Worm (Caenorhabditis elegans) whole organism, L4 larva: ENCODE results near the gene F38B6.3.

Source experiments
- F37D6.2 ChIP-seq: sonication (generic microtip); optimal IDR thresholded peaks from 2 replicates; lab custom pipeline; 2016; ENCODE audit warnings: mild to moderate bottlenecking, missing genetic modification characterization, missing compliant biosample characterization
- F49E8.2 ChIP-seq: sonication (generic microtip); optimal IDR thresholded peaks from 2 replicates; lab custom pipeline; 2016; ENCODE audit warnings: missing compliant biosample characterization, mild to moderate bottlenecking, missing genetic modification characterization, borderline replicate concordance
- R02D3.7 ChIP-seq: fragments of 150-350 bp; sonication (generic microtip); optimal IDR thresholded peaks from 3 replicates; lab custom pipeline; 2014; ENCODE audit warnings: missing biosample characterization, missing genetic modification characterization
- Y105C5A.15 ChIP-seq: fragments of 200-800 bp; sonication (Bioruptor generic); IDR thresholded peaks from 2 replicates; pipeline ENCODE4 v1.3.6; 2022; ENCODE audit warnings: missing genetic modification characterization, missing compliant biosample characterization
- Y75B8A.6 ChIP-seq: fragments of 200-800 bp; sonication (Bioruptor generic); IDR thresholded peaks from 2 replicates; pipeline ENCODE4 v1.3.6; 2022; ENCODE audit warnings: missing genetic modification reagents, missing genetic modification characterization, missing compliant biosample characterization
- ZK337.2 ChIP-seq: fragments of 200-800 bp; sonication (Bioruptor generic); IDR thresholded peaks from 2 replicates; pipeline ENCODE4 v1.3.6; 2022; ENCODE audit warnings: missing genetic modification reagents, missing genetic modification characterization, missing compliant biosample characterization
- aha-1 ChIP-seq: fragments of 150-350 bp; peaks from one replicate; lab custom pipeline; 2014; ENCODE audit warnings: missing biosample characterization, missing genetic modification characterization
- aly-2 ChIP-seq: sonication (generic microtip); optimal IDR thresholded peaks from 2 replicates; lab custom pipeline; 2018; ENCODE audit warnings: missing biosample characterization, missing genetic modification characterization
- arid-1 ChIP-seq: fragments of 200-800 bp; sonication (Bioruptor generic); conservative IDR thresholded peaks from 2 replicates; pipeline ENCODE4 v1.3.6; 2022; ENCODE audit warnings: missing genetic modification reagents, missing genetic modification characterization, missing compliant biosample characterization
- ceh-20 ChIP-seq: fragments of 200-800 bp; sonication (Bioruptor generic); IDR thresholded peaks from 2 replicates; pipeline ENCODE4 v1.3.6; 2022; ENCODE audit warnings: missing genetic modification reagents, missing genetic modification characterization, missing compliant biosample characterization
- ceh-44 ChIP-seq: fragments of 200-800 bp; sonication (Bioruptor generic); IDR thresholded peaks from 2 replicates; pipeline ENCODE4 v1.3.6; 2022; ENCODE audit warnings: missing genetic modification reagents, missing genetic modification characterization, missing compliant biosample characterization
- ceh-62 ChIP-seq: sonication (generic microtip); optimal IDR thresholded peaks from 2 replicates; lab custom pipeline; 2017; ENCODE audit warnings: missing biosample characterization, missing genetic modification characterization
- cey-2 ChIP-seq: sonication (generic microtip); optimal IDR thresholded peaks from 3 replicates; lab custom pipeline; 2017; ENCODE audit warnings: missing genetic modification characterization, mild to moderate bottlenecking, missing compliant biosample characterization, antibody characterized with exemption, borderline replicate concordance; ENCODE audit not compliant: insufficient read depth
- ctbp-1 ChIP-seq: fragments of 200-800 bp; sonication (Bioruptor generic); IDR thresholded peaks from 2 replicates; pipeline ENCODE4 v1.3.6; 2022; ENCODE audit warnings: missing genetic modification reagents, missing genetic modification characterization, missing compliant biosample characterization
- daf-16 ChIP-seq, 3 experiments: sonication (generic microtip); optimal IDR thresholded peaks; 2 replicates each; lab custom pipeline; 2016 to 2017; ENCODE audit warnings: missing genetic modification characterization in 3 of 3, missing genetic modification reagents in 3 of 3, mild to moderate bottlenecking in 2 of 3, missing compliant biosample characterization in 2 of 3, missing biosample characterization in 1 of 3, moderate library complexity in 1 of 3
- dmd-6 ChIP-seq: fragments of 200-800 bp; sonication (Bioruptor generic); IDR thresholded peaks from 2 replicates; pipeline ENCODE4 v1.3.6; 2022; ENCODE audit warnings: missing genetic modification reagents, missing genetic modification characterization, missing compliant biosample characterization
- dmd-8 ChIP-seq: fragments of 200-800 bp; sonication (Bioruptor generic); IDR thresholded peaks from 2 replicates; pipeline ENCODE4 v1.3.6; 2022; ENCODE audit warnings: missing genetic modification characterization, missing compliant biosample characterization
- dmd-9 ChIP-seq: fragments of 200-800 bp; sonication (Bioruptor generic); IDR thresholded peaks from 2 replicates; pipeline ENCODE4 v1.3.6; 2022; ENCODE audit warnings: missing genetic modification reagents, missing genetic modification characterization, missing compliant biosample characterization
- dpl-1 ChIP-seq: fragments of 150-350 bp; optimal IDR thresholded peaks from 2 replicates; lab custom pipeline; 2014; ENCODE audit warnings: missing biosample characterization, missing genetic modification reagents, missing genetic modification characterization
- duxl-1 ChIP-seq: sonication (generic microtip); optimal IDR thresholded peaks from 2 replicates; lab custom pipeline; 2016; ENCODE audit warnings: mild to moderate bottlenecking, missing genetic modification characterization, moderate library complexity, missing compliant biosample characterization; ENCODE audit not compliant: poor library complexity
- hlh-30 ChIP-seq: sonication (generic microtip); optimal IDR thresholded peaks from 2 replicates; lab custom pipeline; 2017; ENCODE audit warnings: antibody characterized with exemption, mild to moderate bottlenecking, missing genetic modification characterization, missing compliant biosample characterization; ENCODE audit not compliant: insufficient read depth
- lim-7 ChIP-seq: fragments of 200-800 bp; sonication (Bioruptor generic); IDR thresholded peaks from 2 replicates; pipeline ENCODE4 v1.3.6; 2022; ENCODE audit warnings: missing genetic modification characterization, missing compliant biosample characterization
- lin-1 ChIP-seq: fragments of 200-800 bp; sonication (Bioruptor generic); IDR thresholded peaks from 2 replicates; pipeline ENCODE4 v1.3.6; 2022; ENCODE audit warnings: missing genetic modification reagents, missing genetic modification characterization, missing compliant biosample characterization
- lin-15B ChIP-seq: fragments of 150-350 bp; sonication (generic microtip); optimal IDR thresholded peaks from 3 replicates; lab custom pipeline; 2014; ENCODE audit warnings: missing biosample characterization, missing genetic modification characterization
- lin-38 ChIP-seq: fragments of 200-800 bp; sonication (Bioruptor generic); IDR thresholded peaks from 2 replicates; pipeline ENCODE4 v1.3.6; 2022; ENCODE audit warnings: missing genetic modification reagents, missing genetic modification characterization, missing compliant biosample characterization
- lin-39 ChIP-seq: fragments of 150-350 bp; optimal IDR thresholded peaks from 2 replicates; lab custom pipeline; 2014; ENCODE audit warnings: missing biosample characterization, missing genetic modification reagents, missing genetic modification characterization
- lir-3 ChIP-seq: sonication (generic microtip); optimal IDR thresholded peaks from 2 replicates; lab custom pipeline; 2016; ENCODE audit warnings: mild to moderate bottlenecking, missing genetic modification characterization, missing compliant biosample characterization
- madf-5 ChIP-seq, 2 experiments: fragments of 200-800 bp; sonication (Bioruptor generic); IDR thresholded peaks; 2 replicates each; pipeline ENCODE4 v1.3.6; 2022; ENCODE audit warnings: missing compliant biosample characterization in 2 of 2, missing genetic modification characterization in 2 of 2
- mdl-1 ChIP-seq, 2 experiments: fragments of 150-350 bp in 1 of 2; sonication (generic microtip) in 1 of 2; optimal IDR thresholded peaks; 2 replicates each; lab custom pipeline; 2014 to 2017; ENCODE audit warnings: missing biosample characterization in 2 of 2, missing genetic modification characterization in 2 of 2
- mes-2 ChIP-seq: sonication (generic microtip); optimal IDR thresholded peaks from 2 replicates; lab custom pipeline; 2016; ENCODE audit warnings: missing genotype, mild to moderate bottlenecking, missing genetic modification characterization, missing compliant biosample characterization; ENCODE audit not compliant: poor library complexity, severe bottlenecking
- mxl-3 ChIP-seq: fragments of 200-800 bp; sonication (Bioruptor generic); optimal IDR thresholded peaks from 2 replicates; lab custom pipeline; 2018; ENCODE audit warnings: mild to moderate bottlenecking, missing genetic modification characterization, missing compliant biosample characterization
- nhr-10 ChIP-seq: fragments of 150-350 bp; optimal IDR thresholded peaks from 2 replicates; lab custom pipeline; 2014; ENCODE audit warnings: missing biosample characterization, missing genetic modification characterization
- nhr-102 ChIP-seq: sonication (generic microtip); optimal IDR thresholded peaks from 2 replicates; lab custom pipeline; 2016; ENCODE audit warnings: mild to moderate bottlenecking, missing genetic modification characterization, moderate library complexity, missing compliant biosample characterization
- nhr-11 ChIP-seq: fragments of 150-350 bp; optimal IDR thresholded peaks from 2 replicates; lab custom pipeline; 2014; ENCODE audit warnings: missing biosample characterization, missing genetic modification characterization
- nhr-111 ChIP-seq: fragments of 200-800 bp; sonication (Bioruptor generic); optimal IDR thresholded peaks from 2 replicates; lab custom pipeline; 2018; ENCODE audit warnings: mild to moderate bottlenecking, missing genetic modification characterization, missing compliant biosample characterization
- nhr-25 ChIP-seq: sonication (generic microtip); optimal IDR thresholded peaks from 2 replicates; lab custom pipeline; 2017; ENCODE audit warnings: missing genetic modification characterization, mild to moderate bottlenecking, missing compliant biosample characterization, antibody characterized with exemption, moderate library complexity, borderline replicate concordance; ENCODE audit not compliant: insufficient read depth
- nhr-42 ChIP-seq: fragments of 200-800 bp; sonication (Bioruptor generic); IDR thresholded peaks from 2 replicates; pipeline ENCODE4 v1.3.6; 2022; ENCODE audit warnings: missing genetic modification characterization, missing compliant biosample characterization
- pqm-1 ChIP-seq: sonication (generic microtip); optimal IDR thresholded peaks from 2 replicates; lab custom pipeline; 2017; ENCODE audit warnings: missing biosample characterization, missing genetic modification characterization
- set-16 ChIP-seq: fragments of 200-800 bp; sonication (Bioruptor generic); IDR thresholded peaks from 2 replicates; pipeline ENCODE4 v1.3.6; 2022; ENCODE audit warnings: missing genetic modification reagents, missing genetic modification characterization, missing compliant biosample characterization
- skn-1 ChIP-seq: fragments of 150-350 bp; optimal IDR thresholded peaks from 2 replicates; lab custom pipeline; 2014; ENCODE audit warnings: missing biosample characterization, missing genetic modification characterization
- snpc-4 ChIP-seq: fragments of 150-350 bp; optimal IDR thresholded peaks from 2 replicates; lab custom pipeline; 2014; ENCODE audit warnings: missing biosample characterization, missing genetic modification characterization
- spr-1 ChIP-seq: sonication (generic microtip); optimal IDR thresholded peaks from 2 replicates; lab custom pipeline; 2016; ENCODE audit warnings: mild to moderate bottlenecking, missing genetic modification characterization, missing compliant biosample characterization
- spr-3 ChIP-seq: fragments of 200-800 bp; sonication (Bioruptor generic); optimal IDR thresholded peaks from 2 replicates; lab custom pipeline; 2018; ENCODE audit warnings: mild to moderate bottlenecking, missing genetic modification characterization, missing compliant biosample characterization
- tra-1 ChIP-seq: fragments of 200-800 bp; sonication (Bioruptor generic); IDR thresholded peaks from 2 replicates; pipeline ENCODE4 v1.3.6; 2022; ENCODE audit warnings: missing genetic modification reagents, missing genetic modification characterization, missing compliant biosample characterization
- unc-62 ChIP-seq, 3 experiments: fragments of 150-350 bp in 1 of 3; sonication (generic microtip); optimal IDR thresholded peaks in 2 of 3; peaks in 1 of 3; 1 replicate in 1 of 3; 2 replicates in 2 of 3; lab custom pipeline; 2014 to 2017; ENCODE audit warnings: missing biosample characterization in 3 of 3, missing genetic modification characterization in 3 of 3, missing genetic modification reagents in 3 of 3, missing genotype in 1 of 3
- vab-7 ChIP-seq: fragments of 200-800 bp; sonication (Bioruptor generic); IDR thresholded peaks from 2 replicates; pipeline ENCODE4 v1.3.6; 2022; ENCODE audit warnings: missing genetic modification reagents, missing genetic modification characterization, missing compliant biosample characterization
- zag-1 ChIP-seq: fragments of 150-350 bp; optimal IDR thresholded peaks from 2 replicates; lab custom pipeline; 2014; ENCODE audit warnings: missing biosample characterization, missing genetic modification characterization
- zfp-2 ChIP-seq: sonication (generic microtip); optimal IDR thresholded peaks from 2 replicates; lab custom pipeline; 2016; ENCODE audit warnings: mild to moderate bottlenecking, missing genetic modification characterization, missing compliant biosample characterization
- ztf-7 ChIP-seq: fragments of 150-350 bp; optimal IDR thresholded peaks from 2 replicates; lab custom pipeline; 2014; ENCODE audit warnings: missing biosample characterization, missing genetic modification characterization

The F38B6.3 gene

DNA sequence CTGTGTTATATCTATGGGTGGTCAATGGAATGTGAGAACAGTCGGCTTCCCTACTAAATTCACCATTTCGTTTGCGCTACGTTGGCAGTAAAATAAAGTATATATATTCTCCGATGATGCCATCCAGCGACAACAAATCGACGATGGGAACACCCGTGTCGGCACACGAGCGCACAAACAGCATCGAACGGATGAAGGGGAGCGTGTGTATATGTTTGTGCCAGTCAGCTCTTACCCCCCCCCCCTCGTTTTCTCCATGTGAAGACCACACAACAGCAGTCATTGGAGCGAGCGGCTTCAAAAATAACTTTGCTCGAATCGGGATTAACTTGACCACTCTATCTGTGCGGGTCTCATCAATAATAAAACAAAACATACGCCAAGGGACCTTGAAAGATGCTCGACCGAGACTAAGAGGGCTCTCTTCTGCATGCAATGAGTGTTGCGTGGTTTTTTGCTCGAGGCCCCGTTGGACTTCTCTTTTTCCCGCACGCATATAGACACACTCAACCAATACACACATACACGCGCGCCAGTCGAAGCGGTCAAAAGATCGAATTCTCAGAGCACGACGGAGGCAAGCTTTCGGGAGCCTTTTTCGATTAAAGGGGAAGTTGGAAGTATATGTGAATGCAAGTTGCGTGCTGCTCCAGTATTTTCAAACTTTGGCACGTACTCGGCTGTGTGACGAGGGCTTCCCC, 47.0 kb downstream of the F38B6.3 start (continued):
- TF ChIP-seq ceh-20 (no peak), nhr-25 (tag; lab: Kevin White, UChicago) (no peak), dpl-1 (GFP tag; lab: Kevin White, UChicago) (no peak), ZK337.2 (GFP tag; lab: Robert Waterston, UW) (no peak), unc-62 (GFP tag; optimal IDR thresholded peaks at IDR 0.05 in 1 of 2; lab: Kevin White, UChicago) (peak in 1 of 2 experiments; percentile 70), unc-62 (tag; optimal IDR thresholded peaks at IDR 0.05; lab: Kevin White, UChicago) (no peak), mxl-3 (GFP tag; lab: Kevin White, UChicago) (no peak), R02D3.7 (tag; lab: Kevin White, UChicago) (no peak), hlh-30 (peak; percentile 60), lir-3 (tag; lab: Kevin White, UChicago) (no peak), ztf-7 (tag; lab: Kevin White, UChicago) (no peak), zfp-2 (tag; lab: Kevin White, UChicago) (no peak), lim-7 (GFP tag; lab: Robert Waterston, UW) (no peak), mdl-1 (tag; optimal IDR thresholded peaks at IDR 0.05; lab: Kevin White, UChicago) (peak in 1 of 2 experiments; percentile 87), Y105C5A.15 (no peak), lin-1 (no peak), lin-39 (tag; lab: Kevin White, UChicago) (no peak), lin-15B (tag; lab: Kevin White, UChicago) (no peak), madf-5 (GFP tag; IDR thresholded peaks at IDR 0.05; lab: Robert Waterston, UW) (no peak), cey-2 (tag; lab: Kevin White, UChicago) (no peak), nhr-10 (tag; lab: Kevin White, UChicago) (no peak), nhr-42 (GFP tag; lab: Robert Waterston, UW) (no peak), ceh-62 (tag; lab: Kevin White, UChicago) (no peak), spr-3 (GFP tag; lab: Kevin White, UChicago) (no peak), arid-1 (GFP tag; lab: Robert Waterston, UW) (no peak; the same call in 1 of the 2 replicates), dmd-8 (GFP tag; lab: Robert Waterston, UW) (0 out of 2 replicates have a peak, but pooled peaks have one; percentile 10), spr-1 (tag; lab: Kevin White, UChicago) (no peak), zag-1 (tag; lab: Kevin White, UChicago) (no peak), mes-2 (peak; percentile 1), nhr-102 (tag; lab: Kevin White, UChicago) (no peak), F49E8.2 (tag; lab: Kevin White, UChicago) (no peak), tra-1 (GFP tag; lab: Robert Waterston, UW) (no peak), skn-1 (no peak), pqm-1 (tag; lab: Kevin White, UChicago) (no peak), nhr-111 (no peak), daf-16 (GFP tag; optimal IDR thresholded peaks at IDR 0.05; lab: Kevin White, UChicago) (peak in 1 of 2 experiments; percentile 60), daf-16 (tag; optimal IDR thresholded peaks at IDR 0.05; lab: Kevin White, UChicago) (no peak), lin-38 (GFP tag; lab: Robert Waterston, UW) (no peak), nhr-11 (no peak), duxl-1 (tag; lab: Kevin White, UChicago) (no peak), aha-1 (peak; percentile 95), set-16 (GFP tag; lab: Robert Waterston, UW) (no peak), F37D6.2 (peak; percentile 30), ctbp-1 (GFP tag; lab: Robert Waterston, UW) (0 out of 2 replicates have a peak, but pooled peaks have one; percentile 21), snpc-4 (tag; lab: Kevin White, UChicago) (no peak), dmd-6 (GFP tag; lab: Robert Waterston, UW) (no peak), Y75B8A.6 (GFP tag; lab: Robert Waterston, UW) (no peak), ceh-44 (GFP tag; lab: Robert Waterston, UW) (no peak), vab-7 (GFP tag; lab: Robert Waterston, UW) (no peak), dmd-9 (GFP tag; lab: Robert Waterston, UW) (no peak), aly-2 (no peak)
